Worm (Caenorhabditis elegans) whole organism, late embryonic: Measurements from ENCODE around the gene F13E9.12.

Experiments used
- F13H6.1 ChIP-seq: sonication (generic microtip); optimal IDR thresholded peaks from 2 replicates; lab custom pipeline; 2016; ENCODE audit warnings: missing genetic modification characterization, missing compliant biosample characterization
- ama-1 ChIP-seq: fragments of 150-350 bp; optimal IDR thresholded peaks from 2 replicates; lab custom pipeline; 2014
- ceh-22 ChIP-seq: sonication (generic microtip); optimal IDR thresholded peaks from 2 replicates; lab custom pipeline; 2017; ENCODE audit warnings: missing biosample characterization, missing genetic modification characterization
- ceh-9 ChIP-seq: sonication (generic microtip); optimal IDR thresholded peaks from 2 replicates; lab custom pipeline; 2016; ENCODE audit warnings: mild to moderate bottlenecking, missing genetic modification characterization, inconsistent platforms, missing compliant biosample characterization
- elt-2 ChIP-seq: sonication (generic microtip); optimal IDR thresholded peaks from 2 replicates; lab custom pipeline; 2016; ENCODE audit warnings: missing genetic modification reagents, missing genetic modification characterization, missing compliant biosample characterization
- elt-4 ChIP-seq: sonication (generic microtip); optimal IDR thresholded peaks from 2 replicates; lab custom pipeline; 2016; ENCODE audit warnings: missing genetic modification characterization, missing compliant biosample characterization
- mec-3 ChIP-seq: sonication (generic microtip); optimal IDR thresholded peaks from 2 replicates; lab custom pipeline; 2016; ENCODE audit warnings: borderline replicate concordance, missing genetic modification characterization, missing compliant biosample characterization
- nfya-1 ChIP-seq: sonication (generic microtip); optimal IDR thresholded peaks from 2 replicates; lab custom pipeline; 2017; ENCODE audit warnings: missing genetic modification characterization, mild to moderate bottlenecking, missing compliant biosample characterization, antibody characterized with exemption, moderate library complexity
- pat-9 ChIP-seq: fragments of 200-800 bp; sonication (Bioruptor generic); optimal IDR thresholded peaks from 2 replicates; lab custom pipeline; 2018; ENCODE audit warnings: mild to moderate bottlenecking, missing genetic modification characterization, moderate library complexity, missing compliant biosample characterization
- pha-2 ChIP-seq: sonication (generic microtip); optimal IDR thresholded peaks from 2 replicates; lab custom pipeline; 2017; ENCODE audit warnings: mild to moderate bottlenecking, missing genetic modification characterization, missing compliant biosample characterization
- pha-4 ChIP-seq: fragments of 150-350 bp; optimal IDR thresholded peaks from 2 replicates; lab custom pipeline; 2018; ENCODE audit warnings: missing biosample characterization, missing genetic modification reagents, missing genetic modification characterization
- pqm-1 ChIP-seq: sonication (generic microtip); optimal IDR thresholded peaks from 2 replicates; lab custom pipeline; 2016; ENCODE audit warnings: missing genetic modification characterization, missing compliant biosample characterization
- tbx-2 ChIP-seq: sonication (generic microtip); optimal IDR thresholded peaks from 2 replicates; lab custom pipeline; 2016; ENCODE audit warnings: missing genetic modification characterization, missing compliant biosample characterization

ce11 chrIV:10902476-10902875 is 28.0 kb upstream of the F13E9.12 start:
- TF ChIP-seq ama-1 (lab: Kevin White, UChicago) = no peak
- TF ChIP-seq ceh-9 = no peak
- TF ChIP-seq pqm-1 (tag; lab: Kevin White, UChicago) = no peak
- no peak for TF ChIP-seq F13H6.1 (tag; lab: Kevin White, UChicago)
- TF ChIP-seq tbx-2 (tag; lab: Kevin White, UChicago) = no peak
- TF ChIP-seq mec-3 = no peak
- no peak for TF ChIP-seq elt-4 (tag; lab: Kevin White, UChicago)
- no peak for TF ChIP-seq elt-2
- no peak for TF ChIP-seq pat-9 (tag; lab: Kevin White, UChicago)
- TF ChIP-seq pha-4 (tag; lab: Kevin White, UChicago) = no peak
- TF ChIP-seq nfya-1 (tag; lab: Kevin White, UChicago) = no peak
- no peak for TF ChIP-seq ceh-22 (tag; lab: Kevin White, UChicago)
- no peak for TF ChIP-seq pha-2
